Fruit fly (Drosophila melanogaster): ENCODE measurements around the gene tey.

tey gene

DNA sequence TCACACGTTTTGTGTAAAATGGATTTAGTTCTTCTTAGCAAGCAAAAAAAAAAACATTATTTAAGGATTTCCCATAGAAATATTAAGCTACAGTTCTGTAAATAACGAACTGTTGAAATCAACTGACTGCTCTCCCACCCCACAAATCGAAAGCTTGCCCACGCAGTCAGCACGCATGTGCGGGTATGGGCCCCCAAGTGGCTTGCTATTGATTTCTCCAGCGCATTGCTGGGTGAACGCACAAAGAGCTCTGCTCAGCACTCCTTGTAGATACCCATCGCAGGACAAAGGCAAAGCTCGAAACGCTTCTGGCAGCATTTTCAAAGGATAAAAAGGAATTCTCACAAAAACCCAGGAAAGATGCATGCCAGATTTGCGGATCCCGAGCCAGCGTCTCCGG, 62.5 kb downstream of the tey start, which contains the start of gene CG9368:
Gene CG9368 (plus strand): TSS at position 221 of the 400 bp plus-strand sequence.
- TF ChIP-seq TFAM (GFP tag; optimal IDR thresholded peaks at IDR 0.05) (no peak), jumu (GFP tag; optimal IDR thresholded peaks at IDR 0.05) (no peak), MBD-R2 (GFP tag; IDR thresholded peaks at IDR 0.05) (peak; percentile 83), sqz (GFP tag; optimal IDR thresholded peaks at IDR 0.05) (no peak), Scr (GFP tag; IDR thresholded peaks at IDR 0.05; ENCODE audit: partially characterized antibody) (no peak), lola (GFP tag; optimal IDR thresholded peaks at IDR 0.05) (no peak), YL-1 (GFP tag; optimal IDR thresholded peaks at IDR 0.05) (peak; percentile 10), eyg (GFP tag; optimal IDR thresholded peaks at IDR 0.05) (no peak), Neu2 (GFP tag; optimal IDR thresholded peaks at IDR 0.05; ENCODE audit: borderline replicate concordance) (no peak), MESR4 (GFP tag; optimal IDR thresholded peaks at IDR 0.05) (peak; percentile 35), onecut (GFP tag; IDR thresholded peaks at IDR 0.05) (peak; percentile 100), fu2 (GFP tag; optimal IDR thresholded peaks at IDR 0.05) (no peak), Hand (GFP tag; optimal IDR thresholded peaks at IDR 0.05) (no peak), CG3838 (GFP tag; optimal IDR thresholded peaks at IDR 0.05) (no peak), fd96Cb (tag; optimal IDR thresholded peaks at IDR 0.05) (no peak), CG9215 (GFP tag; IDR thresholded peaks at IDR 0.05) (no peak), CG11504 (tag; optimal IDR thresholded peaks at IDR 0.05) (peak; percentile 17), ewg (GFP tag; optimal IDR thresholded peaks at IDR 0.05) (peak; percentile 96), CG42726 (GFP tag; IDR thresholded peaks at IDR 0.05; ENCODE audit: partially characterized antibody) (no peak), CG10274 (GFP tag; optimal IDR thresholded peaks at IDR 0.05) (no peak), zfh2 (GFP tag; optimal IDR thresholded peaks at IDR 0.05) (no peak), Spps (tag; optimal IDR thresholded peaks at IDR 0.05) (no peak), CG4617 (GFP tag; optimal IDR thresholded peaks at IDR 0.05; ENCODE audit: borderline replicate concordance) (no peak), bsh (GFP tag; optimal IDR thresholded peaks at IDR 0.05) (no peak), HLH54F (GFP tag; optimal IDR thresholded peaks at IDR 0.05) (no peak)
